Worm (Caenorhabditis elegans): ENCODE results near the gene C40C9.4.

C40C9.4 gene

DNA sequence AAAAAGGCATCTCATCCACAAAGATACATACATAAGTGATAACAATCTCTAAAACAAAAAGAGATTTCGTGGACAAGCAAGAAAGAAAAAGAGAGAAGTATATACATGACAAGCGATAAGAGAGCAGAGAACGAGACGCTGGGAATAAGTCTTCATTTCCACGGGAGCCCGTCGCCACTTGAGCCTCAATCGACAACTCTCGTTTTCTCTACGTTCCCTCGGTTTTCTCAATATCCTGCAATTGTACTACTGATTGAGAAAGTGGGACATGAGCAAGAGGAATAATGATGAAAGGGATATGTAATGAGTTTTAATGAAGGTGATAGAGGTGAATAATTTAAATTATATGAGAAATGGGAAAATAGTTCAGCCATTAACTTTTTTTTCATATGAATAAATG is 13.4 kb upstream of the C40C9.4 start:
- peak; percentile 27 for TF ChIP-seq ceh-18 (tag; optimal IDR thresholded peaks at IDR 0.05)
- TF ChIP-seq gmeb-2 (tag; optimal IDR thresholded peaks at IDR 0.05) = no peak
- peak; percentile 50 for TF ChIP-seq unc-55 (GFP tag; optimal IDR thresholded peaks at IDR 0.05)

DNA sequence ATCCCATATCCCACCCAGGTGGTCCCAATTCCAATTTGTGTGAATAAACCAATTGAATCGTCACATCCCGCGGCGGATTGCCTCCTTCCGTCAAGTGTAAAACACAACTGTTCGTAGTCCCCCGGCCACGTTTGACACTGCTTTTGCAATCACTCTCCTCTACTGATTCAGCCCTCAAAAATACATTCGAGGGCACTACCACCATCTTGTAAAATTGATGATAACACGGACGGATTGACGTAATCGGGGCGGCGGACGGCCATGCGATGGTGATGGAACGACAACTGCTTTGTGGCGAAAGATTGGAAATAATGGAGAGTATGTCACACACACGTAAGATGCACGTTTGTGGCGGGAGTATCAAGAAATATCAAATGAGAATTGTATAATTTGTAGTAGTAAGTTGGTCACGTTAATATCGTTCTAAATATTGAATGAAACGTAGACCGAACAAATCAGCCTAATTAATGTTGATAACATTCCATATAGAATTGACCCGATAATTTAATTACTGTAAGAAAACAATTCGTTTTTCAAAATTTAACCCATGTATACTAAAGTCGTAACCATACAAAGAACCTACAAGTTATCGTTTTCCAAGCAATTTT is 12.4 kb upstream of the C40C9.4 start:
- TF ChIP-seq nhr-232 (tag; optimal IDR thresholded peaks at IDR 0.05) (no peak), ceh-18 (tag; optimal IDR thresholded peaks at IDR 0.05) (peak; percentile 43), rnt-1 (tag; optimal IDR thresholded peaks at IDR 0.05) (peak; percentile 3)

DNA sequence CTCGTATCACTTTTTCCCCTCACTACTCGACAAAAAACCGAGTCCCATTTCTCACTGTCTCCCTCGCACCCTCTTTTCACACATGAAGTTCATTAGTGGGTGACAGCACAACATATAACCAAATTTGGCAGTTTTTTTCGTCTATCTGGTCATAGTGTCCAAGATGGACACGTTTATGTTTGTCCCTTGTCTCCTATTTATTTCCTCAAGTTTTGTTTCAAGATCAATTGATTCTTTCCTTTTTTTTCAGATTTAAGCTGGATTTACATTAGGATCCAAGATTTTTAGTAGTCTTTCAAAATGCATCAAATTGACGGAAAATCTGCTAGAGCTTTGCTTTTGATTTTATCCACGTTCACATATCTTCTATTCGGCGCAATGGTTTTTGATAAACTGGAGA is 11.3 kb upstream of the C40C9.4 start, which contains the start of gene twk-20:
Gene twk-20 (plus strand): TSS at position 301 of the 400 bp plus-strand sequence.
- TF ChIP-seq odd-2 (tag; optimal IDR thresholded peaks at IDR 0.05) (no peak), elt-4 (tag; optimal IDR thresholded peaks at IDR 0.05) (no peak)

DNA sequence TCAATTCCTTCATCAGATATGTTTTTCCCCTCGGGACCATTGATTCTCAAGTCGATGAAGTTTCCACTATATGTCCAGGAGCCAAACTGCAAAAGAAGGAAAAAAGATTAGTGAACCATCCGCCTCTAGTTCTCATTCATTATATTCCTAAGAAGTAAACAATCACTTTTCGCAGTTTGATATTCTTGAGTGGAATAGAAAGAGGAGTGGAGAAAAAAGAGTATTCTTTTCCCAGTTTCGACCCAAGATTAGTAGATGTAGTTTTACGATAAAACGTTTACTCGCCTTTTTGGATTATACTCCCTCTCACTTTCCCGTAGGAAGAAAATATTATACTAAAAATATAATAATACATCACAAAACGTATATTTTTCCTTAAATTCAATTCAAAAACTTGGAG is 6.0 kb upstream of the C40C9.4 start:
- TF ChIP-seq pag-3 (tag; optimal IDR thresholded peaks at IDR 0.05; ENCODE audit: borderline replicate concordance) (no peak), pqm-1 (tag; optimal IDR thresholded peaks at IDR 0.05) (no peak), nhr-232 (tag; optimal IDR thresholded peaks at IDR 0.05) (no peak), pax-1 (tag; optimal IDR thresholded peaks at IDR 0.05) (no peak), hlh-6 (tag; optimal IDR thresholded peaks at IDR 0.05) (no peak), elt-2 (tag; optimal IDR thresholded peaks at IDR 0.05) (no peak), unc-86 (tag; optimal IDR thresholded peaks at IDR 0.05) (no peak), ceh-34 (tag; optimal IDR thresholded peaks at IDR 0.05) (no peak), sox-2 (GFP tag; IDR thresholded peaks at IDR 0.05) (no peak), fax-1 (tag; optimal IDR thresholded peaks at IDR 0.05) (no peak), rnt-1 (tag; optimal IDR thresholded peaks at IDR 0.05) (no peak), K09A11.1 (tag; optimal IDR thresholded peaks at IDR 0.05; ENCODE audit: insufficient read depth) (no peak), hlh-13 (GFP tag; optimal IDR thresholded peaks at IDR 0.05) (no peak), pros-1 (tag; optimal IDR thresholded peaks at IDR 0.05) (no peak), Y22D7AL.16 (tag; optimal IDR thresholded peaks at IDR 0.05) (no peak), tbx-7 (tag; optimal IDR thresholded peaks at IDR 0.05) (no peak), ceh-18 (tag; optimal IDR thresholded peaks at IDR 0.05) (no peak)

DNA sequence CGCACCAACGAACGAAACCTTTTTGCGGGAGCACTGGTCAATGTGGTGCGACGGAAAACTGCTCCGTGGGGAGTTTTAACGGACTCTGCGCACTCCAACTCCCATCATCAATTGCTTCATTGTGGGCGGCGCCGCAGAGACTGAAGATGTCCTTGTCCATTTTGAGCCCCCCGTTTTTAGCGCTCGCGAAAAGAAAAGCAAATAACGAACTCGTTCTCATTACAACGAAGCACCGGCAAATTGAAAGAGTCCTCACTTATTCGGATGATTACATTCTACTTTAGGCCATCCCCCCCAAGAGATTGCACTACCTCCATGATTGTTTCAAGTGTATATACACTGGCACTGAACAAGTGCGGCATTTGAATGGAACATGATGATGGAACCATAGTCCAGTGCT is 4.1 kb upstream of the C40C9.4 start, which contains the start of gene acr-9:
Gene acr-9 (minus strand): TSS at position 101 of the 400 bp plus-strand sequence.
- TF ChIP-seq zip-5 (tag; optimal IDR thresholded peaks at IDR 0.05) (no peak), odd-2 (tag; optimal IDR thresholded peaks at IDR 0.05) (no peak), elt-4 (tag; optimal IDR thresholded peaks at IDR 0.05) (no peak)

DNA sequence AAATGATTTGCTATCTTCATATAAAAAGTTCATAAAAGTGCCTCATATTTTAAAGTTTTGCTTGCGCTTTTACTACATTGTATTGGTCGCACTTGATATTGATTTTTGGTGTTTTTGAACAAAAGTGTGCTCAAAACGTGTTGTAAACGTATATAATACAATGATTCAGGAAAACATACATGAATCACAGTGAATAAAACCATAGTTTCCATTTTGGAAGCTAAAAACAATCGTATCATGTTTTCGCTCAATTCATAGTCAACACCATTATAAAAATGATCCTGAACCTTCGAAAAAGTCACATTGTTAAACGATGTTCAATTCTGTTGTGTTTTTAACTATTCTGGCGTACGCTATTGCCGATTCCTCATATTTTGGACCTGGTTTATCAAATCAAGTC is 3.6 kb upstream of the C40C9.4 start, which contains the start of gene C40C9.3:
Gene C40C9.3 (plus strand): TSS at position 301 of the 400 bp plus-strand sequence.
- TF ChIP-seq nhr-232 (tag; optimal IDR thresholded peaks at IDR 0.05) (no peak), ceh-19 (GFP tag; optimal IDR thresholded peaks at IDR 0.05) (no peak), pqm-1 (tag; optimal IDR thresholded peaks at IDR 0.05) (no peak), pha-4 (tag; optimal IDR thresholded peaks at IDR 0.05) (no peak), lin-11 (tag; optimal IDR thresholded peaks at IDR 0.05) (no peak), hlh-8 (tag; optimal IDR thresholded peaks at IDR 0.05) (no peak), C38D4.7 (GFP tag; optimal IDR thresholded peaks at IDR 0.05) (no peak), K02D7.2 (tag; optimal IDR thresholded peaks at IDR 0.05) (no peak), sox-2 (GFP tag; IDR thresholded peaks at IDR 0.05) (no peak), unc-42 (tag; optimal IDR thresholded peaks at IDR 0.05) (no peak), hlh-6 (tag; optimal IDR thresholded peaks at IDR 0.05) (no peak), sox-4 (tag; optimal IDR thresholded peaks at IDR 0.05) (no peak), odd-2 (tag; optimal IDR thresholded peaks at IDR 0.05) (no peak), sdc-2 (tag; optimal IDR thresholded peaks at IDR 0.05) (no peak), ceh-14 (tag; optimal IDR thresholded peaks at IDR 0.05) (no peak), unc-55 (GFP tag; optimal IDR thresholded peaks at IDR 0.05) (no peak), hlh-15 (tag; optimal IDR thresholded peaks at IDR 0.05) (no peak), rnt-1 (tag; optimal IDR thresholded peaks at IDR 0.05) (no peak)

Measured in whole organism, late embryonic.